Fruit fly (Drosophila melanogaster) whole organism, embryonic: ENCODE measurements around the gene CG11699.

ENCODE experiments used
- C15 ChIP-seq: fragments of 200-800 bp; sonication (Bioruptor generic); IDR thresholded peaks from 3 replicates; pipeline ENCODE4 v1.3.6; 2022; ENCODE audit warnings: missing biosample characterization, missing genetic modification characterization
- CG1024 ChIP-seq: fragments of 200-800 bp; sonication (Bioruptor generic); IDR thresholded peaks from 2 replicates; pipeline ENCODE4 v1.3.6; 2022; ENCODE audit warnings: missing biosample characterization, missing genetic modification characterization
- CG12236 ChIP-seq: fragments of 200-800 bp; sonication (Bioruptor generic); optimal IDR thresholded peaks from 2 replicates; lab custom pipeline; 2016; ENCODE audit warnings: missing biosample characterization, missing genetic modification characterization
- CG14965 ChIP-seq: fragments of 200-800 bp; sonication (Bioruptor generic); optimal IDR thresholded peaks from 2 replicates; lab custom pipeline; 2016; ENCODE audit warnings: missing biosample characterization, missing genetic modification characterization, borderline replicate concordance
- CG15479 ChIP-seq: fragments of 200-800 bp; sonication (Bioruptor generic); optimal IDR thresholded peaks from 3 replicates; lab custom pipeline; 2019; ENCODE audit warnings: missing biosample characterization, mild to moderate bottlenecking, missing genetic modification characterization, moderate library complexity
- CG1603 ChIP-seq: fragments of 200-800 bp; sonication (Bioruptor generic); optimal IDR thresholded peaks from 2 replicates; lab custom pipeline; 2019; ENCODE audit warnings: missing biosample characterization, mild to moderate bottlenecking, missing genetic modification characterization, moderate library complexity
- CG16815 ChIP-seq: fragments of 200-800 bp; sonication (Bioruptor generic); optimal IDR thresholded peaks from 3 replicates; lab custom pipeline; 2017; ENCODE audit warnings: missing biosample characterization, mild to moderate bottlenecking, missing genetic modification characterization
- CG1792 ChIP-seq: fragments of 200-800 bp; sonication (Bioruptor generic); optimal IDR thresholded peaks from 2 replicates; lab custom pipeline; 2016; ENCODE audit warnings: missing biosample characterization, missing genetic modification characterization
- CG1832 ChIP-seq: fragments of 200-800 bp; sonication (Bioruptor generic); optimal IDR thresholded peaks from 2 replicates; lab custom pipeline; 2017; ENCODE audit warnings: missing biosample characterization, mild to moderate bottlenecking, missing genetic modification characterization, inconsistent platforms
- CG18764 ChIP-seq: fragments of 200-800 bp; sonication (Bioruptor generic); optimal IDR thresholded peaks from 3 replicates; lab custom pipeline; 2016; ENCODE audit warnings: missing biosample characterization, missing genetic modification characterization
- CG2199 ChIP-seq: fragments of 200-800 bp; sonication (Bioruptor generic); IDR thresholded peaks from 3 replicates; pipeline ENCODE4 v1.3.6; 2022; ENCODE audit warnings: missing biosample characterization, missing genetic modification characterization
- CG34224 ChIP-seq: fragments of 200-800 bp; sonication (Bioruptor generic); IDR thresholded peaks from 3 replicates; pipeline ENCODE4 v1.3.6; 2022; ENCODE audit warnings: missing biosample characterization, missing genetic modification characterization; ENCODE audit not compliant: partially characterized antibody
- CG34422 ChIP-seq: fragments of 200-800 bp; sonication (Bioruptor generic); IDR thresholded peaks from 3 replicates; pipeline ENCODE4 v1.3.6; 2022; ENCODE audit warnings: missing biosample characterization, missing genetic modification characterization
- CG42726 ChIP-seq: fragments of 200-800 bp; sonication (Bioruptor generic); IDR thresholded peaks from 2 replicates; pipeline ENCODE4 v1.3.6; 2022; ENCODE audit warnings: missing biosample characterization, missing genetic modification characterization; ENCODE audit not compliant: partially characterized antibody
- CG4282 ChIP-seq: fragments of 200-800 bp; sonication (Bioruptor generic); optimal IDR thresholded peaks from 2 replicates; lab custom pipeline; 2016; ENCODE audit warnings: missing biosample characterization, missing genetic modification characterization
- CG4328 ChIP-seq: fragments of 200-800 bp; sonication (Bioruptor generic); optimal IDR thresholded peaks from 3 replicates; lab custom pipeline; 2017; ENCODE audit warnings: missing biosample characterization, missing genetic modification reagents, missing genetic modification characterization
- CG7271 ChIP-seq: fragments of 200-800 bp; sonication (Bioruptor generic); optimal IDR thresholded peaks from 2 replicates; lab custom pipeline; 2018; ENCODE audit warnings: missing biosample characterization, mild to moderate bottlenecking, missing genetic modification characterization, moderate library complexity
- D ChIP-seq, 2 experiments: fragments of 200-800 bp in 1 of 2; fragments of >200 bp in 1 of 2; sonication (Bioruptor generic) in 1 of 2; optimal IDR thresholded peaks; 2 replicates in 1 of 2; 3 replicates in 1 of 2; lab custom pipeline; 2017; ENCODE audit warnings: mild to moderate bottlenecking in 1 of 2, missing biosample characterization in 1 of 2, missing genetic modification characterization in 1 of 2, missing genetic modification reagents in 1 of 2
- Dbx ChIP-seq: fragments of 200-800 bp; sonication (Bioruptor generic); IDR thresholded peaks from 3 replicates; pipeline ENCODE4 v1.3.6; 2022; ENCODE audit warnings: missing biosample characterization, missing genetic modification characterization
- Dfd ChIP-seq, 2 experiments: fragments of >200 bp; optimal IDR thresholded peaks; 2 replicates each; lab custom pipeline; 2017; ENCODE audit warnings: missing biosample characterization in 2 of 2, missing genetic modification characterization in 2 of 2
- Doc3 ChIP-seq: fragments of 200-800 bp; sonication (Bioruptor generic); IDR thresholded peaks from 3 replicates; pipeline ENCODE4 v1.3.6; 2022; ENCODE audit warnings: missing biosample characterization, missing genetic modification characterization; ENCODE audit not compliant: partially characterized antibody
- Dp ChIP-seq: fragments of 200-800 bp; sonication (Bioruptor generic); optimal IDR thresholded peaks from 2 replicates; lab custom pipeline; 2018; ENCODE audit warnings: missing biosample characterization, mild to moderate bottlenecking, missing genetic modification characterization, moderate library complexity
- Eip74EF ChIP-seq, 2 experiments: fragments of 200-800 bp in 1 of 2; fragments of >200 bp in 1 of 2; sonication (Bioruptor generic) in 1 of 2; optimal IDR thresholded peaks; 2 replicates each; lab custom pipeline; 2017 to 2019; ENCODE audit warnings: missing biosample characterization in 2 of 2, missing genetic modification characterization in 2 of 2, mild to moderate bottlenecking in 1 of 2, moderate library complexity in 1 of 2
- Fer2 ChIP-seq: fragments of 200-800 bp; sonication (Bioruptor generic); optimal IDR thresholded peaks from 2 replicates; lab custom pipeline; 2018; ENCODE audit warnings: missing biosample characterization, mild to moderate bottlenecking, missing genetic modification characterization, moderate library complexity
- Hr78 ChIP-seq, 2 experiments: fragments of 200-800 bp in 1 of 2; fragments of >200 bp in 1 of 2; sonication (Bioruptor generic) in 1 of 2; optimal IDR thresholded peaks; 2 replicates each; lab custom pipeline; 2017 to 2019; ENCODE audit warnings: missing biosample characterization in 2 of 2, missing genetic modification characterization in 2 of 2, mild to moderate bottlenecking in 1 of 2, moderate library complexity in 1 of 2
- Hsf ChIP-seq: fragments of 200-800 bp; sonication (Bioruptor generic); optimal IDR thresholded peaks from 3 replicates; lab custom pipeline; 2016; ENCODE audit warnings: missing biosample characterization, missing genetic modification characterization
- Jarid2 ChIP-seq: fragments of 200-800 bp; sonication (Bioruptor generic); optimal IDR thresholded peaks from 3 replicates; lab custom pipeline; 2017; ENCODE audit warnings: mild to moderate bottlenecking, missing biosample characterization, missing genetic modification reagents, missing genetic modification characterization
- MTF-1 ChIP-seq: fragments of 200-800 bp; sonication (Bioruptor generic); optimal IDR thresholded peaks from 2 replicates; lab custom pipeline; 2018; ENCODE audit warnings: missing biosample characterization, mild to moderate bottlenecking, missing genetic modification characterization, borderline replicate concordance
- NK7.1 ChIP-seq: fragments of 200-800 bp; sonication (Bioruptor generic); optimal IDR thresholded peaks from 3 replicates; lab custom pipeline; 2016; ENCODE audit warnings: missing biosample characterization, missing genetic modification characterization
- Rx ChIP-seq: fragments of 200-800 bp; sonication (Bioruptor generic); IDR thresholded peaks from 2 replicates; pipeline ENCODE4 v1.3.6; 2022; ENCODE audit warnings: missing biosample characterization, missing genetic modification characterization
- TFAM ChIP-seq: fragments of 200-800 bp; sonication (Bioruptor generic); optimal IDR thresholded peaks from 2 replicates; lab custom pipeline; 2017; ENCODE audit warnings: missing biosample characterization, missing genetic modification characterization, inconsistent platforms
- amos ChIP-seq: fragments of 200-800 bp; sonication (Bioruptor generic); IDR thresholded peaks from 2 replicates; pipeline ENCODE4 v1.3.6; 2022; ENCODE audit warnings: missing biosample characterization, missing genetic modification characterization; ENCODE audit not compliant: partially characterized antibody
- chif ChIP-seq, 2 experiments: fragments of 200-800 bp; sonication (Bioruptor generic); optimal IDR thresholded peaks; 3 replicates each; lab custom pipeline; 2016; ENCODE audit warnings: missing biosample characterization in 2 of 2, missing genetic modification characterization in 2 of 2
- ci ChIP-seq: fragments of 200-800 bp; sonication (Bioruptor generic); IDR thresholded peaks from 3 replicates; pipeline ENCODE4 v1.3.6; 2022; ENCODE audit warnings: missing biosample characterization, missing genetic modification characterization
- disco-r ChIP-seq: fragments of 200-800 bp; sonication (Bioruptor generic); optimal IDR thresholded peaks from 2 replicates; lab custom pipeline; 2016; ENCODE audit warnings: missing biosample characterization, missing genetic modification characterization
- fd64A ChIP-seq: fragments of 200-800 bp; sonication (Bioruptor generic); optimal IDR thresholded peaks from 3 replicates; lab custom pipeline; 2018; ENCODE audit warnings: missing biosample characterization, mild to moderate bottlenecking, missing genetic modification characterization
- fu2 ChIP-seq: fragments of 200-800 bp; sonication (Bioruptor generic); optimal IDR thresholded peaks from 2 replicates; lab custom pipeline; 2016; ENCODE audit warnings: missing biosample characterization, missing genetic modification characterization
- h ChIP-seq: fragments of >200 bp; optimal IDR thresholded peaks from 2 replicates; lab custom pipeline; 2017
- inv ChIP-seq: fragments of 200-800 bp; sonication (Bioruptor generic); IDR thresholded peaks from 2 replicates; pipeline ENCODE4 v1.3.6; 2022; ENCODE audit warnings: missing biosample characterization, missing genetic modification characterization; ENCODE audit not compliant: partially characterized antibody
- lbe ChIP-seq: fragments of 200-800 bp; sonication (Bioruptor generic); optimal IDR thresholded peaks from 2 replicates; lab custom pipeline; 2016; ENCODE audit warnings: missing biosample characterization, mild to moderate bottlenecking, missing genetic modification characterization
- maf-S ChIP-seq: fragments of 200-800 bp; sonication (Bioruptor generic); optimal IDR thresholded peaks from 2 replicates; lab custom pipeline; 2016; ENCODE audit warnings: missing biosample characterization, missing genetic modification characterization
- nau ChIP-seq: fragments of 200-800 bp; sonication (Bioruptor generic); optimal IDR thresholded peaks from 3 replicates; lab custom pipeline; 2017; ENCODE audit warnings: missing biosample characterization, mild to moderate bottlenecking, missing genetic modification characterization, missing genetic modification reagents
- otp ChIP-seq: fragments of 200-800 bp; sonication (Bioruptor generic); IDR thresholded peaks from 3 replicates; pipeline ENCODE4, ENCODE4 v1.3.6; 2022; ENCODE audit warnings: missing biosample characterization, missing genetic modification characterization
- p53 ChIP-seq: fragments of 200-800 bp; sonication (Bioruptor generic); optimal IDR thresholded peaks from 2 replicates; lab custom pipeline; 2016; ENCODE audit warnings: missing biosample characterization, missing genetic modification characterization
- ranshi ChIP-seq: fragments of 200-800 bp; sonication (Bioruptor generic); IDR thresholded peaks from 2 replicates; pipeline ENCODE4 v1.3.6; 2022; ENCODE audit warnings: missing biosample characterization, missing genetic modification characterization
- sna ChIP-seq: fragments of 200-800 bp; sonication (Bioruptor generic); IDR thresholded peaks from 2 replicates; pipeline ENCODE4 v1.3.6; 2022; ENCODE audit warnings: missing biosample characterization, missing genetic modification characterization; ENCODE audit not compliant: partially characterized antibody
- ssp ChIP-seq: fragments of 200-800 bp; sonication (Bioruptor generic); IDR thresholded peaks from 2 replicates; pipeline ENCODE4 v1.3.6; 2022; ENCODE audit warnings: missing biosample characterization, missing genetic modification characterization
- tgo ChIP-seq: fragments of 200-800 bp; sonication (Bioruptor generic); IDR thresholded peaks from 3 replicates; pipeline ENCODE4 v1.3.6; 2022; ENCODE audit warnings: missing biosample characterization, missing genetic modification characterization
- vfl ChIP-seq: fragments of 200-800 bp; sonication (Bioruptor generic); optimal IDR thresholded peaks from 2 replicates; lab custom pipeline; 2016; ENCODE audit warnings: missing biosample characterization, missing genetic modification characterization
- wek ChIP-seq: fragments of 200-800 bp; sonication (Bioruptor generic); optimal IDR thresholded peaks from 3 replicates; lab custom pipeline; 2018; ENCODE audit warnings: missing biosample characterization, mild to moderate bottlenecking, missing genetic modification characterization, moderate library complexity

Gene CG11699

dm6 chrX:11576540-11576939 is 6.1 kb downstream of the CG11699 start, which contains the start of gene CG11695 (continued):
- no peak for TF ChIP-seq CG12236 (GFP tag; lab: Kevin White, UChicago)
- no peak for TF ChIP-seq p53 (GFP tag; lab: Kevin White, UChicago)
- TF ChIP-seq h (lab: Kevin White, UChicago), result no peak
- 0 out of 3 replicates have a peak, but pooled peaks have one; percentile 57 for TF ChIP-seq Dbx (GFP tag; lab: Robert Waterston, UW)
- TF ChIP-seq CG42726 (GFP tag; lab: Robert Waterston, UW), result no peak
- peak; percentile 70 for TF ChIP-seq CG34422 (GFP tag; lab: Robert Waterston, UW)
- TF ChIP-seq Dfd (GFP tag; optimal IDR thresholded peaks at IDR 0.05; lab: Kevin White, UChicago), result no peak
- no peak for TF ChIP-seq CG15479 (GFP tag; lab: Kevin White, UChicago)
- peak; percentile 26 for TF ChIP-seq fu2 (GFP tag; lab: Kevin White, UChicago)
- peak; percentile 46 for TF ChIP-seq Rx (GFP tag; lab: Robert Waterston, UW)
- no peak for TF ChIP-seq ci (GFP tag; lab: Robert Waterston, UW)
- TF ChIP-seq ssp (GFP tag; lab: Robert Waterston, UW), result peak; percentile 29; the same call in 1 of the 2 replicates
- TF ChIP-seq D (optimal IDR thresholded peaks at IDR 0.05; lab: Kevin White, UChicago), result no peak
- TF ChIP-seq D (GFP tag; optimal IDR thresholded peaks at IDR 0.05; lab: Kevin White, UChicago), result no peak
- no peak for TF ChIP-seq vfl (GFP tag; lab: Kevin White, UChicago)
- no peak for TF ChIP-seq CG7271
- no peak for TF ChIP-seq Hr78 (GFP tag; optimal IDR thresholded peaks at IDR 0.05; lab: Kevin White, UChicago)
- peak; percentile 22 for TF ChIP-seq Jarid2 (GFP tag; lab: Kevin White, UChicago)
- no peak for TF ChIP-seq Doc3
- TF ChIP-seq CG16815 (GFP tag; lab: Kevin White, UChicago), result peak; percentile 39
- no peak for TF ChIP-seq CG1832 (GFP tag; lab: Kevin White, UChicago)
- TF ChIP-seq CG1024, result peak; percentile 27; the same call in 1 of the 2 replicates
- TF ChIP-seq inv, result no peak
- peak; percentile 75 for TF ChIP-seq CG4328 (GFP tag; lab: Kevin White, UChicago)
- no peak for TF ChIP-seq Eip74EF (GFP tag; optimal IDR thresholded peaks at IDR 0.05; lab: Kevin White, UChicago)
- peak; percentile 45; the same call in 1 of the 2 replicates for TF ChIP-seq ranshi (GFP tag; lab: Robert Waterston, UW)
- no peak for TF ChIP-seq otp (GFP tag; lab: Robert Waterston, UW)
- TF ChIP-seq lbe (GFP tag; lab: Kevin White, UChicago), result peak; percentile 46
- no peak for TF ChIP-seq nau (GFP tag; lab: Kevin White, UChicago)
- TF ChIP-seq disco-r (GFP tag; lab: Kevin White, UChicago), result no peak
- no peak for TF ChIP-seq MTF-1 (GFP tag; lab: Kevin White, UChicago)
- no peak for TF ChIP-seq CG4282 (GFP tag; lab: Kevin White, UChicago)
- peak; percentile 51 for TF ChIP-seq CG1603 (tag; lab: Kevin White, UChicago)
- no peak for TF ChIP-seq CG2199 (GFP tag; lab: Robert Waterston, UW)
- no peak for TF ChIP-seq NK7.1 (GFP tag; lab: Kevin White, UChicago)
- TF ChIP-seq TFAM (GFP tag; lab: Kevin White, UChicago), result no peak
- no peak for TF ChIP-seq maf-S (GFP tag; lab: Kevin White, UChicago)
- TF ChIP-seq Fer2 (tag; lab: Kevin White, UChicago), result peak; percentile 47
- TF ChIP-seq amos (GFP tag; lab: Robert Waterston, UW), result no peak
- no peak for TF ChIP-seq wek (GFP tag; lab: Kevin White, UChicago)
- peak; percentile 67 for TF ChIP-seq Hsf (GFP tag; lab: Kevin White, UChicago)
- TF ChIP-seq CG14965, result no peak
- no peak for TF ChIP-seq CG1792
- peak; percentile 22 for TF ChIP-seq Dp (GFP tag; lab: Kevin White, UChicago)
- TF ChIP-seq C15 (GFP tag; lab: Robert Waterston, UW), result no peak
- TF ChIP-seq tgo (GFP tag; lab: Robert Waterston, UW), result peak; percentile 57
- peak; percentile 19 to 54 for TF ChIP-seq chif (GFP tag; optimal IDR thresholded peaks at IDR 0.05; lab: Kevin White, UChicago)
- peak; percentile 22 for TF ChIP-seq CG18764
- TF ChIP-seq fd64A, result no peak
- TF ChIP-seq sna (GFP tag; lab: Robert Waterston, UW), result no peak
- TF ChIP-seq CG34224 (GFP tag; lab: Robert Waterston, UW), result no peak
